Worm (Caenorhabditis elegans) whole organism, L4/young adult: Measurements from ENCODE around the gene sqv-4.

Experiments
- W03F9.2 ChIP-seq: fragments of 150-350 bp; optimal IDR thresholded peaks from 2 replicates; lab custom pipeline; 2014; ENCODE audit warnings: missing biosample characterization, missing genetic modification characterization
- dao-5 ChIP-seq: sonication (generic microtip); optimal IDR thresholded peaks from 2 replicates; lab custom pipeline; 2016; ENCODE audit warnings: missing genotype, missing genetic modification characterization, moderate library complexity, missing compliant biosample characterization
- him-1 ChIP-seq: sonication (generic microtip); optimal IDR thresholded peaks from 2 replicates; lab custom pipeline; 2016; ENCODE audit warnings: missing genotype, missing genetic modification reagents, missing genetic modification characterization, missing compliant biosample characterization

- TF ChIP-seq W03F9.2 (tag; lab: Kevin White, UChicago) (no peak), him-1 (tag; lab: Kevin White, UChicago) (no peak), dao-5 (tag; lab: Kevin White, UChicago) (no peak)
Observed at ce11 chrV:10632758-10633157, 28.5 kb downstream of the sqv-4 start, which contains the start of gene mab-23.
